Worm (Caenorhabditis elegans): ENCODE results near the gene ctsa-4.2.

DNA sequence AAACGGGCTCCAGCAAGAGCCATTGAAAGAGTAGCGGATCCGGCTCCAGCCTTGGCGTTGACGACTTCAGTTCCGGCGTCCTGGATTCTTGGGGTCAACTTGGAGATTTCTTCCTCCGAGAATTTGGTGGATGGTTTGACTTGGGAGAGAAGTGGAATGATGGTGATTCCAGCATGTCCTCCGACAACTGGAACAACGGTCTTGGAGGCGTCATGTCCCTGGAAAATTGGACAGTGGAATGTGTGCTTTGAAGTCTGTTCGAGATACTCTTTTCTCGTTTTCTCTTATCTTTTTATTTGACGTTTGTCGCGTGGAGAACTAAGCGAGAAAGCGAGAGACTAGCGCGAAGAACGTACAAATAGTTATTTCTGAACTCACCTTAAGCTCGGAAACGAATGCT, 5.3 kb upstream of the ctsa-4.2 start:
- TF ChIP-seq tab-1 (GFP tag; IDR thresholded peaks at IDR 0.05) (no peak), ref-1 (GFP tag; conservative IDR thresholded peaks at IDR 0.05) (no peak), flt-1 (GFP tag; IDR thresholded peaks at IDR 0.05) (no peak), T22C8.4 (GFP tag; IDR thresholded peaks at IDR 0.05) (no peak), ztf-23 (GFP tag; IDR thresholded peaks at IDR 0.05) (no peak), klf-2 (GFP tag; conservative IDR thresholded peaks at IDR 0.05) (no peak), ztf-29 (GFP tag; IDR thresholded peaks at IDR 0.05) (no peak), med-1 (GFP tag; optimal IDR thresholded peaks at IDR 0.05; ENCODE audit: insufficient read depth) (no peak), cog-1 (tag; optimal IDR thresholded peaks at IDR 0.05) (no peak)

Measured in whole organism, midembryonic.